Worm (Caenorhabditis elegans) whole organism, dauer: ENCODE data around the gene C31B8.9.
"Not testable (repeated sequence)": the region's sequence is repeated elsewhere in the genome, so short reads cannot be mapped to it uniquely, and the experiment has no call there.

Experiments used
- unc-62 ChIP-seq: sonication (generic microtip); optimal IDR thresholded peaks from 2 replicates; lab custom pipeline; 2017; ENCODE audit warnings: missing biosample characterization, missing genetic modification reagents, missing genetic modification characterization

The C31B8.9 gene

DNA sequence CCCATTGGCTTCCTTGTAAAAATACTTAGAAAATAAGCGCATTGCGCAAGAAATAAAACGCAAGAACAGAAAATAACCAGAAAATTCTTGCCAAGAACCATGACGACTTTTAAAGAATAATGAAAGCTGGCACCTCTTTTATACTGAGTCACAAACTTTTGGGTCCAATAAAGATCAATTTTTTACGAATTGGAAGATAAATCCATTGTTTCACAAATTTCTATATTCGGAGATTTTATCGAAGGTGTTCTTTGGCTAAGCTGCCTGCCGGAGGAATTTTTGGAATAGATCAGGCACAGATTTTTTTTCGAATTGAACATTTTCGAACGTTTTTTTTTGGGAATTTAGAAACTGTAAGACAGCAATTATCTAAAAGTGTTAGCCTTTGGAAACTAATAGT, at the start of gene C31B8.9:
Gene C31B8.9 (minus strand): TSS at position 101 of the 400 bp plus-strand sequence.
- TF ChIP-seq unc-62: no peak

ce11 chrV:2960894-2961293, 48.1 kb upstream of the C31B8.9 start, which contains the start of gene srw-144:
Gene srw-144 (minus strand): TSS chrV:2960994.
- TF ChIP-seq unc-62: no peak

ce11 chrV:2958202-2958601, 45.4 kb upstream of the C31B8.9 start, which contains the start of gene srw-142:
Gene srw-142 (minus strand): TSS chrV:2958302.
- TF ChIP-seq unc-62: no peak

DNA sequence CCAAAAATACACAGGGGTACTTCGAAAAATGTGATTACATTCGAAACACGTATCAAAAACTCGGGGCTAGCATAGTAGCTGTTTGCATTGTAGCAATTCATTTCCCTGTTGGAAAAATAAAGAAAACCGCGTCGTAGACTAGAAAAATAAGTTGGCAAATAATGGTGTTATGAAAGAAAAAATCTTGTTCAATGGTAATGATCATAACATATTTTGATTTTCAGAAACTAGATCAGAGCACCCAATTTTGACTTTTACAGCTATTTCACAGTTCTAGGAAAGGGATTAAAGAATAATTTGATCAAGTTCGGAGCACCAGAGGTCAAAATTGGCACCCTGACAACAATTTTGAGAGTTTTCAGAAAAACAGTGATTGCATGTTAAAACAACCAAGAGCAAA, 42.5 kb upstream of the C31B8.9 start, which contains the start of gene srh-248:
Gene srh-248 (minus strand): TSS at position 101 of the 400 bp plus-strand sequence.
- TF ChIP-seq unc-62: not testable (repeated sequence)

DNA sequence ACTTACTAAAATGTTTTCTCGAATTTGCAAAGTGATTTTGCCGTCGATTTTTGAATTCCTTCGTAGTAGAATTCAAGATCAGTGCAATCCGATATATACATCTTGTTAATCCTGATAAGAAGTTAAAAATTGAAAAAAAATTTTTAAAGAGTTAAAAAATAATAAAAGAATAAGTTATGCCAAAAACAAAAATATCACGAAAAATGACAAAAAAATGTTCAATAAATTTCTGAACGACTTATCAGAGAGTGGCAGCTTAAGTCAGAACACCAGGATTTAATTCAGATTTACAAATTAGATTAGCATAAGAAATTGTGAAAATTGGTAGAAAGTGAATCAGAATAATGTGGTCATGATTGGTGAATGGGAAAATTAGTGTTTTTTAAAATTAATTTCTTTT, 39.3 kb upstream of the C31B8.9 start, which contains the start of gene srw-122:
Gene srw-122 (minus strand): TSS at position 101 of the 400 bp plus-strand sequence.
- TF ChIP-seq unc-62: not testable (repeated sequence)

DNA sequence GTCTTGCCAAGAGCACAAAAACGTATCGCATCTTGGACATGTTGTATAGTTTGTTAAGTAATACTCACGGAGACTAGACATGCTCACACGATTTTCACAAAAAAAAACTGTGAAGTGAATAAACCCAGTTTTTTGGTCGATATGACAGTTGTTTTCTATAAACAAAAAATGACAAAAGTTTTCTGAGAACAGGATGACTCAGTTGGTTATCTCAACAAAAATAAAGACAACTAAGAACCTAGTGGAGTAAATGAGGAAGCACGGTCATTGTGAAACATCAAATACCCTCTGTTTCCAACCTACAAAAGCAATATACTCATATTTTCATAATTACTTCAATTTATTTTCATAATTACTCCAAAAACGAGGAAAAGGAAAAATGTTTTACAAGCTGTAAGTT, 32.8 kb upstream of the C31B8.9 start, which contains the start of gene srh-87:
Gene srh-87 (minus strand): TSS at position 101 of the 400 bp plus-strand sequence.
- TF ChIP-seq unc-62: no peak

ce11 chrV:2943859-2944258, 31.1 kb upstream of the C31B8.9 start, which contains the start of gene srw-137:
Gene srw-137 (minus strand): TSS chrV:2943959.
- no peak for TF ChIP-seq unc-62

DNA sequence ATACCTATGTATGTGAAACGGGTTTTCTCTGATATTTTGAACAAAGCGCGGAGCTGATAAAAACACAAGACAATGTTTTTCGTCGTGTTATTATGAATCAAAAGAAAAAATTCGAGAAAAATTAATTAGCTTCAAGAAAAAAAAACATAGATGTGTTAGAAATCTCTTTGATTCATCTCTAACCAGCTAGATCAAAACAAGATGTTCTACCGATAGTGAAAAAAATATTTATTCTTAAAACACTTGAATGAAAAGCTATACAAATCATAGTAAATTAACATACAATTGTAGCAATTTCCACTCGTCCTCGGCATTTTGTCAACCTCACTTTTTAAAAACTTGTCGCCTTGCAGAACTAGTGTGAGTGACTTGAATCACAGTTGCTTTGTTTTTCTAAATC, 29.4 kb upstream of the C31B8.9 start:
- TF ChIP-seq unc-62: no peak

DNA sequence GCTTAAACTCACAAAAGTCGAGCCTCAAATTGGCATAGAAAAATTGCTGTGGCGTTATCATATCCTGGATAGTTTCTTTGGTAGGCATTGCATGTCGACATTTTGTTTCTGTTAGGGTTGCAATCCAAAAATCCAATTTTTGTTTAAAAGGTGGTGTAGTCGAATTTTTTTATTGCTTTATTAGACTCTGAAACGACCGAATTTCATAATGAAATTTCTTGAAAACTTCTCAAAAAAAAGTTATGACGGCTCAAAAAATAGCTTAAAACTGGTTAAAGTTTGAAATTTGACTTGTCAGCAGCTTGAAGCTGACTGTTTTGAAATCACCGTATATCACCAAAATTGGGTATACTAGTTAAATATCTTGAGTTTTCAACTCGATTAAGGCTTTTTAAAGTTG, 28.6 kb upstream of the C31B8.9 start, which contains the start of gene srw-143:
Gene srw-143 (minus strand): TSS at position 101 of the 400 bp plus-strand sequence.
- no peak for TF ChIP-seq unc-62

ce11 chrV:2938497-2938896, 25.7 kb upstream of the C31B8.9 start, which contains the start of gene srw-141:
Gene srw-141 (minus strand): TSS chrV:2938597.
- TF ChIP-seq unc-62: no peak

DNA sequence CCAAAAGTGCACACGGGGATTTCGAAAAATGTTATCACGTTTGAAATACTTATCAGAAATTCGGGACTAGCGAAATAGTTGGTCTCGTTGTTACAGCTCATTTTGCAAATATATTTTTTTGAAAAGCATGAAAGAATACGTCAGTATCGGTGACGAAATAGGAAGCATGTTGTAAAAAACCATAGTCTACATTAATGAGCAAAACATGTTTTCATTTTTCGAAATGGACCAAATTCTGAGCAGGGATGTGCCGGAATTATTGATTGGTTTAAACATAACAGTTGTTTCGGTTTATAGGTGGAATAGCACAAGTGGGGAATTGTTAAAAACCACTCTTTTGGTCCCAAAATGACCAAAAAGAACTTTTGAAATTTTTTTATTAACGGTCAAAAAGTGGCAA, 21.3 kb upstream of the C31B8.9 start, which contains the start of gene srh-247:
Gene srh-247 (minus strand): TSS at position 101 of the 400 bp plus-strand sequence.
- no peak for TF ChIP-seq unc-62

- no peak for TF ChIP-seq unc-62
These were observed 18.5 kb upstream of the C31B8.9 start, which contains the start of gene C31B8.1 for ce11 chrV:2931252-2931651. Gene C31B8.1 (plus strand): TSS chrV:2931552.

DNA sequence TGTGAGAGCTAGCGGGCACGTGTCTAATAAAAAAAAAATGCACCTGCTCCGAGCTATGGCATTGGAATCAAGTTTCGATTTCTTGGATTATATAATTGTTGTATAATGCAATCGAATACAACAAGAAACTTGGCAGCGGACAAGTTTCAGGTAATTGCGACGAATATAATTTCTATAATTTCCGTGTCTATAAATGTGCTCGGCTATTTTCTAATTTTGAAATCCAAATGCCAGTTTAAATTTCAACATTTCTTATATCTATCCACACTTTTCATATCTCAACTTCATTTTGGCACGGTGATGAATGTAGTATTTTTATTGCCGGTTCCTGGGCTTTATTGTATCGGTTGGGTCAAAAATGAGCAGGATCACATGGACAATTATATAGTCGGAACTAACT, 17.0 kb upstream of the C31B8.9 start, which contains the start of gene C31B8.16:
Gene C31B8.16 (plus strand): TSS at position 301 of the 400 bp plus-strand sequence.
- no peak for TF ChIP-seq unc-62

- TF ChIP-seq unc-62: no peak
These were observed 14.8 kb upstream of the C31B8.9 start, which contains the start of gene C31B8.12 for ce11 chrV:2927553-2927952. Gene C31B8.12 (minus strand): TSS chrV:2927653.

DNA sequence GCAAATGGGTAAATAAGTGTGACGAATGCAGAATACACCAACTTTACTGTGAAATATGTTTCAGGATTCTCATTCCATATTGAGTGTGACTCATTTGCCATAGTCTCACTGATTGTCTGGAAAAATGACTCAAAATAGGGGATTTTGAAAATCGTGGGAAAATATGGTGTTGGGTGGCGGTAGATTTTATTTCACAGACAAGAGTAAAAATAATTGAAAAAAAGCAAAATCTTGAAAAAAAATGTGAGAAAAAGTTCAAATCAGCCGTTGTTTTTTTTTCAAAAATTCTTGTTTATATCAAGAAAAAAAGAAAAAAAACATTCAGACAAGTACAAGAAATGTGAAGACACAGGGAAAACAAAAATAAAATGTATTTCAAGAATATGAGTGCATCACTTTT, 9.8 kb upstream of the C31B8.9 start, which contains the start of gene srh-38:
Gene srh-38 (minus strand): TSS at position 101 of the 400 bp plus-strand sequence.
- no peak for TF ChIP-seq unc-62

DNA sequence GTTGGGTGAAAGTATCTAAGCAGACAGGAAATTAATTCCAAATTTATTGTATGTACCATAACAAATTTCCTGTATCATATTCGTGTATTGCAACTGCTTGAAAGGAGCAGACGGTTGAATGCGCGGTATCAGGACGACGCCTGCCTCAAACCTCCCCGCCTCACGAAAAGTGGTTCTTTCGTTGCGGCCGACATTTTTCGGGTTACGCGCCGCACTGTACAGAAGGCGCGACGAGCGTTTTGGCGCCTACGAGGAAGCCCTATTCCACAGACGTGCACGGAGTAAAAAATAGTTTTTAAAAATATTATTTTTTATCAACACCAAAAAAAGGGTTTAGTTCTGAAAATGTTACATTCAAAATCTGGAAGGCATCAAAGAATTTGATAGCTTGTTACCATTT, 7.3 kb upstream of the C31B8.9 start:
- TF ChIP-seq unc-62: no peak

DNA sequence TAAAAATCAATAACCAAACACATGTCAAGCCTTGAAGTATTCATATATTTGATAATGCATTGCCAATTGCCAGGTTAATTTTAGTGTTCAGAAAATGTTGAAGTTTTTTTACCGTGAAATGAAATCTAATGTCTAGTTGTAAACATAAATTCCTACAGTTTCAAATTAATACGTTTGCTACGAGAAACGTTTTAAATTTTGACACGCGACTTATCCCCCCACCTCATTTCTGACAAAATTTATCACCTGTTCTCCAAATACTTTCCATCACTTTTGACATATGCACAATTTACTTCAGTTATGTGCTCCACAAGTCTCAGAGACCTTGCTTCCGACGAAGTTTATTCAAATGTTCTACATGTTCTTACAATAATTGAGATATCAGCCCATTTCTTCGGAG, 1.1 kb upstream of the C31B8.9 start, which contains the start of gene srh-146:
Gene srh-146 (plus strand): TSS at position 301 of the 400 bp plus-strand sequence.
- no peak for TF ChIP-seq unc-62

- TF ChIP-seq unc-62: no peak
These were observed 3.3 kb downstream of the C31B8.9 start, which contains the start of gene zmp-3 for ce11 chrV:2909525-2909924. Gene zmp-3 (minus strand): TSS chrV:2909625.
